Fruit fly (Drosophila melanogaster): ENCODE data around the gene CG12111.

The CG12111 gene

dm6 chrX:8606206-8606605 is 35.5 kb upstream of the CG12111 start, which contains the start of gene Caf1-180 (continued):
- no peak for TF ChIP-seq Optix (GFP tag; IDR thresholded peaks at IDR 0.05)
- TF ChIP-seq nerfin-1 (tag; optimal IDR thresholded peaks at IDR 0.05): no peak
- TF ChIP-seq lmd (GFP tag; IDR thresholded peaks at IDR 0.05): peak; percentile 7; the same call in 1 of the 2 replicates
- TF ChIP-seq ranshi (GFP tag; IDR thresholded peaks at IDR 0.05): no peak
- no peak for TF ChIP-seq luna (GFP tag; optimal IDR thresholded peaks at IDR 0.05)
- no peak for TF ChIP-seq CG6854 (GFP tag; optimal IDR thresholded peaks at IDR 0.05)
- peak; percentile 57 for TF ChIP-seq hbn (GFP tag; IDR thresholded peaks at IDR 0.05; ENCODE audit: partially characterized antibody)
- no peak for TF ChIP-seq NC2α (GFP tag; optimal IDR thresholded peaks at IDR 0.05)
- TF ChIP-seq CG30020 (tag; optimal IDR thresholded peaks at IDR 0.05): peak; percentile 2
- no peak for TF ChIP-seq Aef1 (GFP tag; IDR thresholded peaks at IDR 0.05)
- peak; percentile 82 for TF ChIP-seq E2f2 (GFP tag; IDR thresholded peaks at IDR 0.05)
- no peak for TF ChIP-seq CG7987 (GFP tag; optimal IDR thresholded peaks at IDR 0.05)
- no peak for TF ChIP-seq B-H1 (GFP tag; IDR thresholded peaks at IDR 0.05)
- no peak for TF ChIP-seq Poxn (GFP tag; IDR thresholded peaks at IDR 0.05)
- no peak for TF ChIP-seq Asciz (GFP tag; optimal IDR thresholded peaks at IDR 0.05)
- no peak for TF ChIP-seq gem (tag; optimal IDR thresholded peaks at IDR 0.05)
- no peak for TF ChIP-seq CG10321 (GFP tag; IDR thresholded peaks at IDR 0.05)
- no peak for TF ChIP-seq Bteb2 (GFP tag; optimal IDR thresholded peaks at IDR 0.05)
- TF ChIP-seq vvl (GFP tag; IDR thresholded peaks at IDR 0.05): peak; percentile 44; the same call in 1 of the 2 replicates
- no peak for TF ChIP-seq Atf6 (GFP tag; IDR thresholded peaks at IDR 0.05)
- no peak for TF ChIP-seq Nf-YA (GFP tag; IDR thresholded peaks at IDR 0.05)
- peak; percentile 68 for TF ChIP-seq Rfx (GFP tag; IDR thresholded peaks at IDR 0.05)
- TF ChIP-seq CG18262 (tag; optimal IDR thresholded peaks at IDR 0.05): peak; percentile 13
- no peak for TF ChIP-seq exex (tag; optimal IDR thresholded peaks at IDR 0.05)
- TF ChIP-seq CG4854 (GFP tag; optimal IDR thresholded peaks at IDR 0.05): no peak
- TF ChIP-seq CG13894 (tag; optimal IDR thresholded peaks at IDR 0.05): no peak
- TF ChIP-seq CG2202 (tag; optimal IDR thresholded peaks at IDR 0.05): no peak
- no peak for TF ChIP-seq kay (GFP tag; optimal IDR thresholded peaks at IDR 0.05)
- no peak for TF ChIP-seq Hmr (GFP tag; optimal IDR thresholded peaks at IDR 0.05)
- TF ChIP-seq Ets65A (GFP tag): peak; percentile 94
- no peak for TF ChIP-seq corto (GFP tag; optimal IDR thresholded peaks at IDR 0.05)
- no peak for TF ChIP-seq caup (GFP tag; optimal IDR thresholded peaks at IDR 0.05; ENCODE audit: severe bottlenecking)
- TF ChIP-seq CG17328 (GFP tag; IDR thresholded peaks at IDR 0.05): no peak
- peak; percentile 19 for TF ChIP-seq CG8089 (GFP tag; optimal IDR thresholded peaks at IDR 0.05)
- TF ChIP-seq CG12769 (tag; optimal IDR thresholded peaks at IDR 0.05): no peak
- no peak for TF ChIP-seq CG8478 (optimal IDR thresholded peaks at IDR 0.05)
- TF ChIP-seq CG17361 (GFP tag; IDR thresholded peaks at IDR 0.05): no peak; the same call in 2 of the 3 replicates
- no peak for TF ChIP-seq Doc2 (GFP tag; IDR thresholded peaks at IDR 0.05)
- TF ChIP-seq jing (GFP tag; optimal IDR thresholded peaks at IDR 0.05): no peak
- TF ChIP-seq CG2116 (GFP tag; optimal IDR thresholded peaks at IDR 0.05): peak; percentile 58
- TF ChIP-seq CG11093 (GFP tag; IDR thresholded peaks at IDR 0.05): no peak
- TF ChIP-seq trem (tag; optimal IDR thresholded peaks at IDR 0.05): peak; percentile 67
- TF ChIP-seq gsb (GFP tag; IDR thresholded peaks at IDR 0.05): no peak
- peak; percentile 50 for TF ChIP-seq CG3995 (GFP tag; optimal IDR thresholded peaks at IDR 0.05)
- TF ChIP-seq cad (GFP tag; optimal IDR thresholded peaks at IDR 0.05): no peak
- no peak for TF ChIP-seq Ptx1 (GFP tag; IDR thresholded peaks at IDR 0.05)
- TF ChIP-seq CG6765 (GFP tag; optimal IDR thresholded peaks at IDR 0.05): no peak
- no peak for TF ChIP-seq cato (GFP tag; optimal IDR thresholded peaks at IDR 0.05; ENCODE audit: borderline replicate concordance)
- TF ChIP-seq CG1832 (GFP tag; optimal IDR thresholded peaks at IDR 0.05): no peak
- no peak for TF ChIP-seq CG12071 (GFP tag; optimal IDR thresholded peaks at IDR 0.05)
- no peak for TF ChIP-seq CG3163 (GFP tag; optimal IDR thresholded peaks at IDR 0.05)
- TF ChIP-seq CG1792 (GFP tag; optimal IDR thresholded peaks at IDR 0.05): no peak
- TF ChIP-seq oc (tag; optimal IDR thresholded peaks at IDR 0.05): peak; percentile 82

Data from whole organism, embryonic.